Comparison of ENCODE assay signal across 4 fruit fly cellular contexts in genomic region chr3R:15110135-15110534, dm6.
A peak's percentile ranks its signal among the peaks of the same experiment; 100 is the strongest.
TF ChIP-seq lines count a peak whose summit lies in the region.

No protein-coding gene starts in this region.

- TF ChIP-seq CTCF in whole organism, embryonic (GFP tag; optimal IDR thresholded peaks at IDR 0.05; lab: Kevin White, UChicago), result no peak

TF ChIP-seq in whole organism, adult, 20 proteins besides CTCF, POLR2A, EP300 and RAD21:
- TF ChIP-seq Mnt (GFP tag; optimal IDR thresholded peaks at IDR 0.05; lab: Kevin White, UChicago) (no peak), kay (GFP tag; lab: Kevin White, UChicago; ENCODE audit: borderline replicate concordance) (peak; percentile 51), CG33017 (tag; optimal IDR thresholded peaks at IDR 0.05; lab: Kevin White, UChicago) (no peak), CG14711 (tag; optimal IDR thresholded peaks at IDR 0.05; lab: Kevin White, UChicago) (no peak), CG7045 (GFP tag; optimal IDR thresholded peaks at IDR 0.05; lab: Kevin White, UChicago) (peak; percentile 7), ovo (GFP tag; optimal IDR thresholded peaks at IDR 0.05; lab: Kevin White, UChicago) (no peak), CG5204 (GFP tag; optimal IDR thresholded peaks at IDR 0.05; lab: Kevin White, UChicago) (peak; percentile 42), CG7101 (tag; optimal IDR thresholded peaks at IDR 0.05; lab: Kevin White, UChicago) (peak; percentile 23), cnc (optimal IDR thresholded peaks at IDR 0.05; lab: Kevin White, UChicago) (no peak)

TF ChIP-seq in whole organism, embryonic, 481 proteins besides CTCF, POLR2A, EP300 and RAD21 (continues in another document):
- TF ChIP-seq gfzf (GFP tag; optimal IDR thresholded peaks at IDR 0.05; lab: Kevin White, UChicago), result no peak
- 0 out of 2 replicates have a peak, but pooled peaks have one; percentile 14 for TF ChIP-seq vvl (GFP tag; IDR thresholded peaks at IDR 0.05; lab: Robert Waterston, UW)
- peak; percentile 11 for TF ChIP-seq Ets65A (GFP tag; lab: Kevin White, UChicago)
- 0 out of 2 replicates have a peak, but pooled peaks have one; percentile 28 for TF ChIP-seq slbo (GFP tag; IDR thresholded peaks at IDR 0.05; lab: Robert Waterston, UW)
- peak; percentile 1 for TF ChIP-seq CG1603 (tag; optimal IDR thresholded peaks at IDR 0.05; lab: Kevin White, UChicago)
- TF ChIP-seq dmrt99B (tag; optimal IDR thresholded peaks at IDR 0.05; lab: Kevin White, UChicago), result peak; percentile 20
- no peak for TF ChIP-seq BEAF-32 (GFP tag; optimal IDR thresholded peaks at IDR 0.05; lab: Kevin White, UChicago)
- TF ChIP-seq Scr (GFP tag; IDR thresholded peaks at IDR 0.05; lab: Robert Waterston, UW; ENCODE audit: partially characterized antibody), result no peak
- peak; percentile 7 for TF ChIP-seq gem (tag; optimal IDR thresholded peaks at IDR 0.05; lab: Kevin White, UChicago)
- TF ChIP-seq grau (tag; optimal IDR thresholded peaks at IDR 0.05; lab: Kevin White, UChicago), result peak; percentile 59
- no peak for TF ChIP-seq Elba2 (GFP tag; optimal IDR thresholded peaks at IDR 0.05; lab: Kevin White, UChicago)
- 0 out of 2 replicates have a peak, but pooled peaks have one; percentile 27 for TF ChIP-seq CG14441 (GFP tag; IDR thresholded peaks at IDR 0.05; lab: Robert Waterston, UW)
- TF ChIP-seq chinmo (GFP tag; IDR thresholded peaks at IDR 0.05; lab: Robert Waterston, UW; ENCODE audit: partially characterized antibody), result 0 out of 4 replicates have a peak, but pooled peaks have one; percentile 35
- TF ChIP-seq mam (GFP tag; optimal IDR thresholded peaks at IDR 0.05; lab: Kevin White, UChicago), result no peak
- TF ChIP-seq Med (GFP tag; lab: Kevin White, UChicago), result peak; percentile 47
- TF ChIP-seq CG18599 (GFP tag; optimal IDR thresholded peaks at IDR 0.05; lab: Kevin White, UChicago), result peak; percentile 6
- peak; percentile 15 for TF ChIP-seq Sox102F (GFP tag; optimal IDR thresholded peaks at IDR 0.05; lab: Kevin White, UChicago)
- no peak for TF ChIP-seq CG31441 (GFP tag; IDR thresholded peaks at IDR 0.05; lab: Robert Waterston, UW)
- TF ChIP-seq D19A (tag; optimal IDR thresholded peaks at IDR 0.05; lab: Kevin White, UChicago), result no peak
- TF ChIP-seq CG11456 (GFP tag; IDR thresholded peaks at IDR 0.05; lab: Robert Waterston, UW), result no peak
- TF ChIP-seq B-H1 (GFP tag; IDR thresholded peaks at IDR 0.05; lab: Robert Waterston, UW), result no peak
- peak in 1 of 2 experiments; percentile 10 for TF ChIP-seq bsh (GFP tag; optimal IDR thresholded peaks at IDR 0.05; lab: Kevin White, UChicago)
- peak; percentile 14 for TF ChIP-seq dmrt11E (tag; optimal IDR thresholded peaks at IDR 0.05; lab: Kevin White, UChicago)
- no peak for TF ChIP-seq lmd (GFP tag; IDR thresholded peaks at IDR 0.05; lab: Robert Waterston, UW)
- TF ChIP-seq sisA (GFP tag; IDR thresholded peaks at IDR 0.05; lab: Robert Waterston, UW), result peak; percentile 20; the same call in 1 of the 2 replicates
- TF ChIP-seq Drgx (GFP tag; IDR thresholded peaks at IDR 0.05; lab: Robert Waterston, UW), result peak; percentile 52; the same call in 1 of the 2 replicates
- peak; percentile 72 for TF ChIP-seq sens (GFP tag; lab: Kevin White, UChicago)

TF ChIP-seq in whole organism, prepupa, 60 proteins besides CTCF, POLR2A, EP300 and RAD21:
- TF ChIP-seq CG15336 (GFP tag; IDR thresholded peaks at IDR 0.05; lab: Robert Waterston, UW) (peak; percentile 67; the same call in 1 of the 2 replicates), Hr38 (GFP tag; optimal IDR thresholded peaks at IDR 0.05; lab: Kevin White, UChicago) (no peak), acj6 (GFP tag; optimal IDR thresholded peaks at IDR 0.05; lab: Kevin White, UChicago) (peak; percentile 14), fd85E (GFP tag; optimal IDR thresholded peaks at IDR 0.05; lab: Kevin White, UChicago) (no peak), ss (GFP tag; optimal IDR thresholded peaks at IDR 0.05; lab: Kevin White, UChicago) (peak in 1 of 2 experiments; percentile 8), net (GFP tag; optimal IDR thresholded peaks at IDR 0.05; lab: Kevin White, UChicago) (peak; percentile 9), CG34406 (GFP tag; optimal IDR thresholded peaks at IDR 0.05; lab: Kevin White, UChicago) (no peak), Hr4 (GFP tag; optimal IDR thresholded peaks at IDR 0.05; lab: Kevin White, UChicago) (peak; percentile 56), CG3032 (tag; optimal IDR thresholded peaks at IDR 0.05; lab: Kevin White, UChicago) (peak; percentile 1), OdsH (GFP tag; optimal IDR thresholded peaks at IDR 0.05; lab: Kevin White, UChicago) (peak; percentile 21), eg (GFP tag; IDR thresholded peaks at IDR 0.05; lab: Robert Waterston, UW) (peak; percentile 66; the same call in 1 of the 3 replicates), CG6276 (GFP tag; optimal IDR thresholded peaks at IDR 0.05; lab: Kevin White, UChicago) (peak; percentile 34), Eip78C (GFP tag; lab: Kevin White, UChicago) (peak; percentile 69), salr (GFP tag; optimal IDR thresholded peaks at IDR 0.05; lab: Kevin White, UChicago) (peak in 1 of 2 experiments; percentile 27), achi (GFP tag; optimal IDR thresholded peaks at IDR 0.05; lab: Kevin White, UChicago) (peak; percentile 11), pdm3 (GFP tag; optimal IDR thresholded peaks at IDR 0.05; lab: Kevin White, UChicago) (peak; percentile 30), svp (GFP tag; lab: Kevin White, UChicago) (peak; percentile 45), CG8119 (GFP tag; IDR thresholded peaks at IDR 0.05; lab: Robert Waterston, UW) (peak; percentile 54), CG6163 (GFP tag; IDR thresholded peaks at IDR 0.05; lab: Robert Waterston, UW) (peak; percentile 59; the same call in 2 of the 3 replicates), CG4318 (GFP tag; optimal IDR thresholded peaks at IDR 0.05; lab: Kevin White, UChicago) (peak; percentile 23), CG3919 (GFP tag; optimal IDR thresholded peaks at IDR 0.05; lab: Kevin White, UChicago) (peak; percentile 13), cyc (GFP tag; optimal IDR thresholded peaks at IDR 0.05; lab: Kevin White, UChicago) (no peak), CG32006 (GFP tag; optimal IDR thresholded peaks at IDR 0.05; lab: Kevin White, UChicago) (peak; percentile 64), CG8632 (GFP tag; optimal IDR thresholded peaks at IDR 0.05; lab: Kevin White, UChicago) (no peak)

TF ChIP-seq in whole organism, pupa, 21 proteins besides CTCF, POLR2A, EP300 and RAD21:
- TF ChIP-seq Pif1B (GFP tag; optimal IDR thresholded peaks at IDR 0.05; lab: Kevin White, UChicago), result no peak
- TF ChIP-seq rn (GFP tag; IDR thresholded peaks at IDR 0.05; lab: Robert Waterston, UW), result 0 out of 2 replicates have a peak, but pooled peaks have one; percentile 16
- TF ChIP-seq CG32121 (GFP tag; IDR thresholded peaks at IDR 0.05; lab: Robert Waterston, UW), result 0 out of 2 replicates have a peak, but pooled peaks have one; percentile 27
- no peak for TF ChIP-seq CG13204 (GFP tag; optimal IDR thresholded peaks at IDR 0.05; lab: Kevin White, UChicago)
- no peak for TF ChIP-seq CG34367 (tag; optimal IDR thresholded peaks at IDR 0.05; lab: Kevin White, UChicago)
- no peak for TF ChIP-seq CG9948 (tag; optimal IDR thresholded peaks at IDR 0.05; lab: Kevin White, UChicago)
- peak; percentile 58; the same call in 2 of the 3 replicates for TF ChIP-seq CG4496 (GFP tag; IDR thresholded peaks at IDR 0.05; lab: Robert Waterston, UW)
- TF ChIP-seq CG8159 (tag; optimal IDR thresholded peaks at IDR 0.05; lab: Kevin White, UChicago), result peak; percentile 27
- no peak for TF ChIP-seq EcR (GFP tag; optimal IDR thresholded peaks at IDR 0.05; lab: Kevin White, UChicago)
- no peak for TF ChIP-seq CG17806 (tag; optimal IDR thresholded peaks at IDR 0.05; lab: Kevin White, UChicago)
- TF ChIP-seq D1 (tag; optimal IDR thresholded peaks at IDR 0.05; lab: Kevin White, UChicago), result no peak
- TF ChIP-seq CG14655 (GFP tag; optimal IDR thresholded peaks at IDR 0.05; lab: Kevin White, UChicago), result peak; percentile 38
- no peak for TF ChIP-seq CG12605 (GFP tag; IDR thresholded peaks at IDR 0.05; lab: Robert Waterston, UW)
- TF ChIP-seq CG10348 (GFP tag; IDR thresholded peaks at IDR 0.05; lab: Robert Waterston, UW), result no peak
- no peak for TF ChIP-seq Snoo (tag; optimal IDR thresholded peaks at IDR 0.05; lab: Kevin White, UChicago)
- TF ChIP-seq Ets98B (GFP tag; IDR thresholded peaks at IDR 0.05; lab: Robert Waterston, UW), result peak; percentile 56
- no peak for TF ChIP-seq gl (tag; optimal IDR thresholded peaks at IDR 0.05; lab: Kevin White, UChicago)
- 0 out of 3 replicates have a peak, but pooled peaks have one; percentile 36 for TF ChIP-seq fd96Ca (GFP tag; IDR thresholded peaks at IDR 0.05; lab: Robert Waterston, UW)
- TF ChIP-seq Pif1A (GFP tag; optimal IDR thresholded peaks at IDR 0.05; lab: Kevin White, UChicago), result peak; percentile 17
- TF ChIP-seq CG8301 (tag; optimal IDR thresholded peaks at IDR 0.05; lab: Kevin White, UChicago), result peak; percentile 48
- TF ChIP-seq CG15710 (tag; optimal IDR thresholded peaks at IDR 0.05; lab: Kevin White, UChicago), result peak; percentile 13
